Fruit fly (Drosophila melanogaster): ENCODE results near the gene wuho.

DNA sequence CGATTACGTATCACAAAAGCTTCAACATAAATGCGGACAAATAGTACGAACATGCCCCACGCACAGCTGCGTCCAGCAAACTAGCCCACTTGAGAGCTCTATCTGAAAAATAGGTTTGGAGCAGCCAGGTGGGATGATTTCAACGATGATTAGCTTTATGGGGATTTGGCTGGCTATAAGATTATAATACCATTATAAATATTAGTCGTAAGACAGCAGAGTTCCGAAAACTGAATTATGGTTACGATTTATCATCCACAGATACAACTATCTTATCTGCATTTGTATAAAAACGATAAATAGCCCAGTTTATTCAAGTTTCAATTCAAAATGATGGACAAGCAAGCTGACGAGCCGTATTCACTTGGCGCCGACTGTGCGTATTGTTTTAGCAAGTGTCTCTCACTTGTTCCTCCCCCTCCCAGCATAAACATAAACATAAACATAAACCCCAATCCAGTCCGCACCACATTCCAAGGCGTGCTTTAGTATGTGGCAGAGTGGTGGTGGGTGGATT is 24.2 kb upstream of the wuho start:
- TF ChIP-seq dmrt93B (GFP tag; optimal IDR thresholded peaks at IDR 0.05): no peak
- no peak for TF ChIP-seq Myc (optimal IDR thresholded peaks at IDR 0.05)
- no peak for TF ChIP-seq Sp1 (GFP tag; optimal IDR thresholded peaks at IDR 0.05)
- TF ChIP-seq CrebA (GFP tag; optimal IDR thresholded peaks at IDR 0.05; ENCODE audit: borderline replicate concordance): no peak

All from whole organism, wandering third instar larva.